Fruit fly (Drosophila melanogaster): ENCODE data around the gene Or67a.

Gene Or67a

DNA sequence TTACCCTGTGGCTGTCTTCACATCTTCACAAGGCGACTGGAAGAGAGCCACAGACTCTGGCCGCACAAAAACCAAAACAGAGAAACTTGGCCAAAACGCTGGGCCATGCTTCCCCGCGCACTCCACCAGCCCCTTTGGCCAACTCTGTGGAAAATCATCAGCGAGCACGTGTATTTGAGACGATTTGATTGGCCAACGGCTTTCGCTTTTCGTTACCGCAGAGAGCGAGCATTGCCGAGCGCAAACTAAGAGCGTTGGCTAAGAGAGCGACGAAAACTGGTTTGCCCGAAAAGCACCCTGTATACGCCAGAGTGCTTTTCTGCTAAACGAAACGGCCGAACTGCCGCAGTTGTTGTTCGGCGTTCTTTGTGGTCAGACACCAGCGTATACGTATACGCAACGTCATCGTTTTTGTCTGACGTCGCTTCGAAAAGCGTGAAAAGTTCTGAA lies 18.0 kb downstream of the Or67a start, which contains the start of gene CG42673 (continued):
- TF ChIP-seq CG6792 (GFP tag; optimal IDR thresholded peaks at IDR 0.05) (no peak), CG6854 (GFP tag; optimal IDR thresholded peaks at IDR 0.05) (peak; percentile 89), CG10631 (GFP tag; optimal IDR thresholded peaks at IDR 0.05) (no peak), CG6276 (GFP tag; optimal IDR thresholded peaks at IDR 0.05) (peak; percentile 69), CG11762 (GFP tag; optimal IDR thresholded peaks at IDR 0.05; ENCODE audit: insufficient read depth) (no peak), CG3919 (GFP tag; optimal IDR thresholded peaks at IDR 0.05) (peak; percentile 35), CG4318 (GFP tag; optimal IDR thresholded peaks at IDR 0.05) (no peak), CG10669 (GFP tag; optimal IDR thresholded peaks at IDR 0.05) (no peak), Hr39 (GFP tag; optimal IDR thresholded peaks at IDR 0.05) (no peak), vri (GFP tag; optimal IDR thresholded peaks at IDR 0.05) (peak; percentile 36), Blimp-1 (GFP tag; optimal IDR thresholded peaks at IDR 0.05) (peak; percentile 99), svp (GFP tag) (peak; percentile 64), CG8119 (GFP tag; IDR thresholded peaks at IDR 0.05) (peak; percentile 77), Sox14 (GFP tag; optimal IDR thresholded peaks at IDR 0.05) (no peak), Met (GFP tag; optimal IDR thresholded peaks at IDR 0.05) (no peak), Hr4 (GFP tag; optimal IDR thresholded peaks at IDR 0.05) (no peak), Sox102F (GFP tag; optimal IDR thresholded peaks at IDR 0.05) (peak; percentile 72)

DNA sequence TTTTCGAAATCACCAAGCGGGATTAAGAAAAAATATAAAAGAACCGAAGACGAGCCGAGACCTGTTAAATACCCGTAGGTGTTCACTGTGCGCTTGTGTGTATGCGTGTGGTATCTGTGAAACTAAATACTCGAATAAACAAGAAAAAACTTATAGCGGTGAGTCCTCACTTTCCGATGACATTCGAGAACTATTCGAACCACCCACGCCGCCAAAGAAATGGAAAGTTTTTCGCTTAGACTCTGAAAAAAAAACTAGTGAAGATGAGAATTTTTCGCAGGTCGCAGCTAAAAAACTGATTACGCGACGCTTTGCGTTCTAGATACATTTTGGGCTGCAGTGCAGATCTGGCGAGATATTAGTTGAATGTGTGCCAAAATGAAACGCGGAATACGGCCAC lies 19.0 kb downstream of the Or67a start:
- TF ChIP-seq CG8119 (GFP tag; IDR thresholded peaks at IDR 0.05) (no peak), Lpt (GFP tag; optimal IDR thresholded peaks at IDR 0.05) (no peak), CG6163 (GFP tag; IDR thresholded peaks at IDR 0.05) (no peak), Ets96B (tag; optimal IDR thresholded peaks at IDR 0.05) (no peak), Blimp-1 (GFP tag; optimal IDR thresholded peaks at IDR 0.05) (peak; percentile 13), CG6276 (GFP tag; optimal IDR thresholded peaks at IDR 0.05) (no peak)

DNA sequence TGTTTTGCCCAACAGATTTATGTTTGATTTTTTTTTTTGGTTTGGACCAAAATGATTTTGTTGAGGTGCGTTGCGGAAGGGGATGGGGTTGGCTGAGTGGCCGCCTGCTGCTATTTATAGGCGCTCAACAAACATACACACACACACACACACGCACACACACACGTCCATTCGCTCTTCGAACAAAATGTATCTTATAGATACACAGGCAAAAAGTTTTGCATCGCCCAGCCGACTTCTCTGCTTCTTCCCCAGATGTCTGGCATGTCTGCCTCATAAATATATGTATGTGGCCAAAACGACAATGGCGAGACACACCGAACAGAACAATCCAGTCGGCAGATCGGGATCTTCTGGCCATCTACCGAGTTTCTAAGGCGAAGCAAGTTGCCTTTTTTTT lies 19.9 kb downstream of the Or67a start:
- TF ChIP-seq ss (GFP tag; optimal IDR thresholded peaks at IDR 0.05) = no peak
- no peak for TF ChIP-seq fd85E (GFP tag; optimal IDR thresholded peaks at IDR 0.05)
- no peak for TF ChIP-seq CG10631 (GFP tag; optimal IDR thresholded peaks at IDR 0.05)
- no peak for TF ChIP-seq Smox (GFP tag; optimal IDR thresholded peaks at IDR 0.05)
- peak; percentile 5 for TF ChIP-seq CG6808 (GFP tag; optimal IDR thresholded peaks at IDR 0.05)
- TF ChIP-seq fkh (GFP tag; optimal IDR thresholded peaks at IDR 0.05) = no peak
- TF ChIP-seq CG3919 (GFP tag; optimal IDR thresholded peaks at IDR 0.05) = no peak
- no peak for TF ChIP-seq Eip78C (GFP tag)
- no peak for TF ChIP-seq Eip75B (GFP tag; optimal IDR thresholded peaks at IDR 0.05)
- no peak for TF ChIP-seq Hr39 (GFP tag; optimal IDR thresholded peaks at IDR 0.05)
- no peak for TF ChIP-seq Ets96B (tag; optimal IDR thresholded peaks at IDR 0.05)
- no peak for TF ChIP-seq CG3032 (tag; optimal IDR thresholded peaks at IDR 0.05)
- 0 out of 3 replicates have a peak, but pooled peaks have one; percentile 13 for TF ChIP-seq CG8119 (GFP tag; IDR thresholded peaks at IDR 0.05)
- TF ChIP-seq CG10669 (GFP tag; optimal IDR thresholded peaks at IDR 0.05) = no peak
- TF ChIP-seq svp (GFP tag) = no peak
- TF ChIP-seq Sox15 (GFP tag; optimal IDR thresholded peaks at IDR 0.05) = no peak
- TF ChIP-seq CG4318 (GFP tag; optimal IDR thresholded peaks at IDR 0.05) = no peak
- TF ChIP-seq CG8632 (GFP tag; optimal IDR thresholded peaks at IDR 0.05) = no peak
- no peak for TF ChIP-seq topi (GFP tag; optimal IDR thresholded peaks at IDR 0.05)
- TF ChIP-seq CG9139 (GFP tag; optimal IDR thresholded peaks at IDR 0.05) = no peak
- no peak for TF ChIP-seq Sox14 (GFP tag; optimal IDR thresholded peaks at IDR 0.05)
- TF ChIP-seq cyc (GFP tag; optimal IDR thresholded peaks at IDR 0.05) = no peak
- peak; percentile 24 for TF ChIP-seq dsx (GFP tag; optimal IDR thresholded peaks at IDR 0.05; ENCODE audit: poor library complexity, severe bottlenecking)
- no peak for TF ChIP-seq OdsH (GFP tag; optimal IDR thresholded peaks at IDR 0.05)

DNA sequence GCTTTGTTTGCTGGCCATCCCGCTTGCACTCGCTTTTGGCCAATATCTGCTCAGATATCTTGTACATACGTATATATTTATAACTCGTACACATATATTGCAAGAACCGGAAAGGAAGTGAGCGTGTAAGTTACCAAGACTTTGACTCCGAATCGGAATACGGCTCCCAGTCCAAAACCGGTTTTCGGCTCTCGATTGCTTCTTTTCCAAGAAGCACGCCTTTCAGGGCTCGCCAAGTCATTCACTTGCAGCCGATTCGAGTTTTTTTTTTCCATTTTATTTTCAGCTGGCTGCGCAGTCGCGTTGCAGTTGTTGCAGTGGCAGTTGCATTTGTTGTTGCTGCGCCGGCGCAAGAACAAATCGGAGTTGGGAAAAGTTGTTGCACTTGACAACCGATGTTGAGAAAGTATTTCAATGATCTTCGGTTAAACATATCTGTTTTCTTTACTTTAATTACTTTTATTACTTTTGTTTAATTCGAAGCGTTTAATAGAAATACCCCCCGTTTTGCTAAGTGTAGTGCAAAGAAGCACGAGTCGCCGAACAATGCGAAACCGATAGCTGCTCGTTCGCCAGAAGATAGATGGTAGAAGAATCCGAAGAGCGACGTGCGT lies 20.9 kb downstream of the Or67a start:
- TF ChIP-seq pdm3 (GFP tag; optimal IDR thresholded peaks at IDR 0.05) (peak; percentile 45), Blimp-1 (GFP tag; optimal IDR thresholded peaks at IDR 0.05) (no peak), eg (GFP tag; IDR thresholded peaks at IDR 0.05) (peak; percentile 87), CG8119 (GFP tag; IDR thresholded peaks at IDR 0.05) (peak; percentile 75), CG8632 (GFP tag; optimal IDR thresholded peaks at IDR 0.05) (peak; percentile 19), Hr38 (GFP tag; optimal IDR thresholded peaks at IDR 0.05) (no peak), CG16779 (tag; optimal IDR thresholded peaks at IDR 0.05) (peak; percentile 61), dac (GFP tag; optimal IDR thresholded peaks at IDR 0.05) (peak; percentile 13), CG4318 (GFP tag; optimal IDR thresholded peaks at IDR 0.05) (no peak), CG11762 (GFP tag; optimal IDR thresholded peaks at IDR 0.05; ENCODE audit: insufficient read depth) (peak; percentile 43), CG6808 (GFP tag; optimal IDR thresholded peaks at IDR 0.05) (peak; percentile 82), CG7368 (GFP tag; optimal IDR thresholded peaks at IDR 0.05) (peak; percentile 63), CG3919 (GFP tag; optimal IDR thresholded peaks at IDR 0.05) (peak; percentile 78), CG34406 (GFP tag; optimal IDR thresholded peaks at IDR 0.05) (peak; percentile 39), Lpt (GFP tag; optimal IDR thresholded peaks at IDR 0.05) (peak; percentile 51), Hr4 (GFP tag; optimal IDR thresholded peaks at IDR 0.05) (peak; percentile 24), Gug (GFP tag; IDR thresholded peaks at IDR 0.05) (peak; percentile 79), CG6163 (GFP tag; IDR thresholded peaks at IDR 0.05) (peak; percentile 94), CG6854 (GFP tag; optimal IDR thresholded peaks at IDR 0.05) (no peak), cyc (GFP tag; optimal IDR thresholded peaks at IDR 0.05) (peak; percentile 62)

All from whole organism, prepupa.